Fruit fly (Drosophila melanogaster): Measurements from ENCODE around the gene Mnat9.

Mnat9 gene

dm6 chr3R:31599538-31600313, 16.2 kb downstream of the Mnat9 start (continued):
- TF ChIP-seq CG6254 (GFP tag; optimal IDR thresholded peaks at IDR 0.05) (no peak), Mes4 (GFP tag; optimal IDR thresholded peaks at IDR 0.05) (no peak), dpn (GFP tag; optimal IDR thresholded peaks at IDR 0.05) (no peak), Atf3 (GFP tag; optimal IDR thresholded peaks at IDR 0.05) (no peak), jumu (GFP tag; optimal IDR thresholded peaks at IDR 0.05) (no peak), CG12236 (GFP tag; optimal IDR thresholded peaks at IDR 0.05) (no peak), gsb-n (tag; optimal IDR thresholded peaks at IDR 0.05) (no peak), CG11093 (GFP tag; IDR thresholded peaks at IDR 0.05) (no peak), Dbx (GFP tag; IDR thresholded peaks at IDR 0.05) (peak; percentile 30; the same call in 1 of the 3 replicates), Ravus (GFP tag; IDR thresholded peaks at IDR 0.05) (no peak), CG10543 (GFP tag; optimal IDR thresholded peaks at IDR 0.05) (peak; percentile 91), Nf-YB (GFP tag; optimal IDR thresholded peaks at IDR 0.05) (no peak), CTCF (GFP tag; optimal IDR thresholded peaks at IDR 0.05) (no peak), crol (GFP tag; IDR thresholded peaks at IDR 0.05) (0 out of 2 replicates have a peak, but pooled peaks have one; percentile 46), Ssrp (tag; optimal IDR thresholded peaks at IDR 0.05) (no peak), CG42726 (GFP tag; IDR thresholded peaks at IDR 0.05; ENCODE audit: partially characterized antibody) (no peak), CG10959 (GFP tag; IDR thresholded peaks at IDR 0.05) (no peak), Vsx1 (GFP tag; optimal IDR thresholded peaks at IDR 0.05) (no peak), ab (GFP tag; optimal IDR thresholded peaks at IDR 0.05) (no peak), hkb (optimal IDR thresholded peaks at IDR 0.05) (no peak), hkb (GFP tag; IDR thresholded peaks at IDR 0.05) (no peak), Pdp1 (GFP tag; optimal IDR thresholded peaks at IDR 0.05) (peak in 1 of 2 experiments; percentile 75), CG5953 (GFP tag; IDR thresholded peaks at IDR 0.05) (no peak), CG12104 (GFP tag; optimal IDR thresholded peaks at IDR 0.05) (no peak), chn (GFP tag; optimal IDR thresholded peaks at IDR 0.05) (no peak), crc (GFP tag; optimal IDR thresholded peaks at IDR 0.05) (no peak), CG31388 (GFP tag; optimal IDR thresholded peaks at IDR 0.05) (no peak), CG32772 (GFP tag; IDR thresholded peaks at IDR 0.05) (no peak), gsb (GFP tag; IDR thresholded peaks at IDR 0.05) (no peak), CG10274 (GFP tag; optimal IDR thresholded peaks at IDR 0.05) (no peak), slp2 (GFP tag; optimal IDR thresholded peaks at IDR 0.05) (no peak), bsh (GFP tag; optimal IDR thresholded peaks at IDR 0.05) (no peak), ems (GFP tag; optimal IDR thresholded peaks at IDR 0.05) (no peak), exex (tag; optimal IDR thresholded peaks at IDR 0.05) (peak; percentile 70), Scr (GFP tag; IDR thresholded peaks at IDR 0.05; ENCODE audit: partially characterized antibody) (no peak), ind (GFP tag; optimal IDR thresholded peaks at IDR 0.05) (no peak), HLH54F (GFP tag; optimal IDR thresholded peaks at IDR 0.05) (no peak), CG33213 (GFP tag; optimal IDR thresholded peaks at IDR 0.05) (no peak), NC2β (GFP tag; optimal IDR thresholded peaks at IDR 0.05) (no peak), Aef1 (GFP tag; IDR thresholded peaks at IDR 0.05) (peak; percentile 15; the same call in 1 of the 3 replicates), Mad (GFP tag; optimal IDR thresholded peaks at IDR 0.05) (no peak), Bgb (GFP tag; IDR thresholded peaks at IDR 0.05; ENCODE audit: partially characterized antibody) (no peak), seq (GFP tag; IDR thresholded peaks at IDR 0.05) (no peak), Taf1 (GFP tag; IDR thresholded peaks at IDR 0.05) (no peak), chinmo (GFP tag; IDR thresholded peaks at IDR 0.05; ENCODE audit: partially characterized antibody) (0 out of 4 replicates have a peak, but pooled peaks have one; percentile 49), Hr78 (GFP tag; optimal IDR thresholded peaks at IDR 0.05) (no peak), CG8089 (GFP tag; optimal IDR thresholded peaks at IDR 0.05) (no peak), CG4328 (GFP tag; optimal IDR thresholded peaks at IDR 0.05) (peak; percentile 27), CG17829 (tag; optimal IDR thresholded peaks at IDR 0.05) (no peak), ewg (GFP tag; optimal IDR thresholded peaks at IDR 0.05) (no peak), zf30C (GFP tag; optimal IDR thresholded peaks at IDR 0.05) (no peak)

All from whole organism, embryonic.